Worm (Caenorhabditis elegans) whole organism, L1 larva: Measurements from ENCODE around the gene C49C3.7.

ENCODE experiments used
- ama-1 ChIP-seq: fragments of 150-350 bp; optimal IDR thresholded peaks from 2 replicates; lab custom pipeline; 2014
- ces-1 ChIP-seq: fragments of 150-350 bp; optimal IDR thresholded peaks from 2 replicates; lab custom pipeline; 2014; ENCODE audit warnings: missing biosample characterization, missing genetic modification reagents, missing genetic modification characterization
- efl-1 ChIP-seq, 4 experiments: fragments of 150-350 bp; optimal IDR thresholded peaks in 3 of 4; peaks in 1 of 4; 1 replicate in 1 of 4; 2 replicates in 3 of 4; lab custom pipeline; 2014; ENCODE audit warnings: missing biosample characterization in 2 of 4, missing genetic modification characterization in 2 of 4, missing genetic modification reagents in 2 of 4
- elt-2 ChIP-seq: sonication (generic microtip); optimal IDR thresholded peaks from 2 replicates; lab custom pipeline; 2016; ENCODE audit warnings: missing genetic modification characterization, mild to moderate bottlenecking, inconsistent platforms, missing compliant biosample characterization, missing genetic modification reagents
- elt-3 ChIP-seq, 6 experiments: fragments of 150-350 bp in 1 of 6; sonication (generic microtip); optimal IDR thresholded peaks; 2 replicates each; lab custom pipeline; 2017 to 2018; ENCODE audit warnings: missing biosample characterization in 6 of 6, missing genetic modification characterization in 6 of 6, inconsistent platforms in 1 of 6
- fos-1 ChIP-seq: fragments of 150-350 bp; optimal IDR thresholded peaks from 2 replicates; lab custom pipeline; 2014; ENCODE audit warnings: missing biosample characterization, missing genetic modification characterization
- nhr-84 ChIP-seq: sonication (generic microtip); optimal IDR thresholded peaks from 2 replicates; lab custom pipeline; 2017; ENCODE audit warnings: missing biosample characterization, missing genetic modification characterization
- pqm-1 ChIP-seq: sonication (generic microtip); optimal IDR thresholded peaks from 3 replicates; lab custom pipeline; 2017; ENCODE audit warnings: missing biosample characterization, missing genetic modification characterization
- rnt-1 ChIP-seq: sonication (generic microtip); optimal IDR thresholded peaks from 2 replicates; lab custom pipeline; 2016; ENCODE audit warnings: mild to moderate bottlenecking, missing genetic modification characterization, moderate library complexity, missing compliant biosample characterization
- skn-1 ChIP-seq: fragments of 150-350 bp; optimal IDR thresholded peaks from 2 replicates; lab custom pipeline; 2014; ENCODE audit warnings: missing biosample characterization, missing genetic modification characterization
- snpc-4 ChIP-seq: fragments of 150-350 bp; optimal IDR thresholded peaks from 2 replicates; lab custom pipeline; 2014; ENCODE audit warnings: missing biosample characterization, missing genetic modification characterization
- unc-86 ChIP-seq: sonication (generic microtip); optimal IDR thresholded peaks from 2 replicates; lab custom pipeline; 2016; ENCODE audit warnings: missing genetic modification characterization, missing compliant biosample characterization
- ztf-11 ChIP-seq, 2 experiments: sonication (generic microtip); optimal IDR thresholded peaks; 2 replicates each; lab custom pipeline; 2016 to 2017; ENCODE audit warnings: missing genetic modification characterization in 2 of 2, missing biosample characterization in 1 of 2, missing compliant biosample characterization in 1 of 2

DNA sequence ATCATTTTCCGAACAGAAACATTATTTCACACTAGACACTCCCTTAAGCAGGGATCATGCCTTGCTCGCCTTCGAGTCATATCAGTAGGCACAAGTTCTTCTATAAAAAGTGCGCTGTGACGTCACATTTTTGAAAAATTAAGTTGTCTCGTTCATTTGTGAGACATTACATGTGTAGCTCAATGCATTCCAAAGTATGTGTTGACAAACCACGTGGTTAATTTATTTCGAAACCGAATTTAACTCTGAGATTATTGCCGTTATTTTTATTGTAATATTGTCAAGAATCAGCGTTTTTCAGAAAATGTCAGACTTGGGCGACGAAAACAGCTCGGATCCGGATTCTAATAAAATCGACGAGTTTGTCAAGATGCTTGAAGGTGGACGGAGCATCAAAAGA lies 37.9 kb upstream of the C49C3.7 start, which contains the start of gene T28F3.5:
- no peak for TF ChIP-seq pqm-1 (tag; lab: Kevin White, UChicago)
- no peak for TF ChIP-seq efl-1 (optimal IDR thresholded peaks at IDR 0.05; lab: Kevin White, UChicago)
- TF ChIP-seq efl-1 (GFP tag; optimal IDR thresholded peaks at IDR 0.05 in 1 of 2; lab: Kevin White, UChicago) = peak in 1 of 2 experiments; percentile 84
- TF ChIP-seq elt-3 (tag; optimal IDR thresholded peaks at IDR 0.05; lab: Kevin White, UChicago) = no peak
- no peak for TF ChIP-seq snpc-4 (tag; lab: Kevin White, UChicago)
- TF ChIP-seq ztf-11 (tag; optimal IDR thresholded peaks at IDR 0.05; lab: Kevin White, UChicago) = no peak
- no peak for TF ChIP-seq elt-2 (tag; lab: Kevin White, UChicago)
- TF ChIP-seq rnt-1 (tag; lab: Kevin White, UChicago) = no peak
- no peak for TF ChIP-seq ces-1
- no peak for TF ChIP-seq unc-86
- no peak for TF ChIP-seq nhr-84 (tag; lab: Kevin White, UChicago)
- TF ChIP-seq ama-1 (lab: Kevin White, UChicago) = no peak
- no peak for TF ChIP-seq fos-1 (tag; lab: Kevin White, UChicago)
- no peak for TF ChIP-seq skn-1 (tag; lab: Kevin White, UChicago)
